Fruit fly (Drosophila melanogaster) whole organism, embryonic: ENCODE results near the gene CG9426.

Source experiments
- Adf1 ChIP-seq: fragments of 200-800 bp; sonication (Bioruptor generic); IDR thresholded peaks from 2 replicates; pipeline ENCODE4 v1.3.6; 2022; ENCODE audit warnings: missing biosample characterization, missing genetic modification characterization
- CG33557 ChIP-seq: fragments of 200-800 bp; sonication (Bioruptor generic); optimal IDR thresholded peaks from 2 replicates; lab custom pipeline; 2019; ENCODE audit warnings: missing biosample characterization, mild to moderate bottlenecking, missing genetic modification characterization, moderate library complexity
- CG9932 ChIP-seq: fragments of 200-800 bp; sonication (Bioruptor generic); IDR thresholded peaks from 2 replicates; pipeline ENCODE4 v1.3.6; 2022; ENCODE audit warnings: missing biosample characterization, missing genetic modification characterization
- dati ChIP-seq: fragments of 200-800 bp; sonication (Bioruptor generic); IDR thresholded peaks from 2 replicates; pipeline ENCODE4 v1.3.6; 2022; ENCODE audit warnings: missing biosample characterization, missing genetic modification characterization
- en ChIP-seq: fragments of 200-800 bp; sonication (Bioruptor generic); optimal IDR thresholded peaks from 2 replicates; lab custom pipeline; 2016; ENCODE audit warnings: missing biosample characterization, missing genetic modification characterization

dm6 chr2L:13245855-13246645 lies 26.3 kb upstream of the CG9426 start, which contains the start of gene CG16820:
- TF ChIP-seq CG33557 (GFP tag; lab: Kevin White, UChicago) (no peak), Adf1 (no peak), en (no peak), CG9932 (GFP tag; lab: Robert Waterston, UW) (no peak), dati (no peak)
